Worm (Caenorhabditis elegans) whole organism, midembryonic: Measurements from ENCODE around the gene nhr-167.
"Not testable (repeated sequence)": the region's sequence is repeated elsewhere in the genome, so short reads cannot be mapped to it uniquely, and the experiment has no call there.

Source experiments
- T22C8.4 ChIP-seq: fragments of 200-800 bp; sonication (Bioruptor generic); IDR thresholded peaks from 2 replicates; pipeline ENCODE4 v1.3.6; 2022; ENCODE audit warnings: missing genetic modification characterization, missing compliant biosample characterization
- cog-1 ChIP-seq: sonication (generic microtip); optimal IDR thresholded peaks from 2 replicates; lab custom pipeline; 2016; ENCODE audit warnings: missing genetic modification characterization, missing compliant biosample characterization
- flt-1 ChIP-seq: fragments of 200-800 bp; sonication (Bioruptor generic); IDR thresholded peaks from 2 replicates; pipeline ENCODE4 v1.3.6; 2022; ENCODE audit warnings: missing genetic modification characterization, missing compliant biosample characterization
- klf-2 ChIP-seq: fragments of 200-800 bp; sonication (Bioruptor generic); conservative IDR thresholded peaks from 2 replicates; pipeline ENCODE4 v1.3.6; 2022; ENCODE audit warnings: missing genetic modification reagents, missing genetic modification characterization, missing compliant biosample characterization
- med-1 ChIP-seq: sonication (generic microtip); optimal IDR thresholded peaks from 2 replicates; lab custom pipeline; 2017; ENCODE audit warnings: missing genetic modification characterization, mild to moderate bottlenecking, missing compliant biosample characterization, antibody characterized with exemption, missing genetic modification reagents; ENCODE audit not compliant: insufficient read depth
- ref-1 ChIP-seq: fragments of 200-800 bp; sonication (Bioruptor generic); conservative IDR thresholded peaks from 2 replicates; pipeline ENCODE4 v1.3.6; 2022; ENCODE audit warnings: missing genetic modification reagents, missing genetic modification characterization, missing compliant biosample characterization
- tab-1 ChIP-seq: fragments of 200-800 bp; sonication (Bioruptor generic); IDR thresholded peaks from 2 replicates; pipeline ENCODE4 v1.3.6; 2022; ENCODE audit warnings: missing genetic modification characterization, missing compliant biosample characterization
- ztf-23 ChIP-seq: fragments of 200-800 bp; sonication (Bioruptor generic); IDR thresholded peaks from 2 replicates; pipeline ENCODE4 v1.3.6; 2022; ENCODE audit warnings: missing genetic modification reagents, missing genetic modification characterization, missing compliant biosample characterization
- ztf-29 ChIP-seq: fragments of 200-800 bp; sonication (Bioruptor generic); IDR thresholded peaks from 2 replicates; pipeline ENCODE4 v1.3.6; 2022; ENCODE audit warnings: missing genetic modification reagents, missing genetic modification characterization, missing compliant biosample characterization

nhr-167 gene

ce11 chrX:11962050-11962788, 19.7 kb downstream of the nhr-167 start:
- no peak for TF ChIP-seq cog-1 (tag; lab: Kevin White, UChicago)

DNA sequence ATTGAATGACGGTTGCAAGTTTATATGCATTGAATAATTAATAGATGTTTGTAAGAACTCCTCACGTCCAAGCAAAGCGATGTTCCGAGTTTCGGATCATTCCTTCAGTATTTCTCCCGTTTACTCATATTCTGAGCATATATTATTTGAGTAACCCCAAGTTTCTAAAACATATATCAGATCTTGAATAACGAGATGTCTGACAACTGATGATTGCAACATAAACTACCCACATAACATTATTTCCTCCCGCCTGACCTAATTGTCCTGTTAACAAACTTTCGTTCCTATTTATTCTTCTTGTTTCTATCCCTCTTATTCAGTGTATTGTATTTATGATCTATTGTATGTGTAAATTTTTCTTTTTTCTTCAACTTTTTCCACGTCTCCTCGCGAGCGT, 20.8 kb downstream of the nhr-167 start, which contains the start of gene C49F5.13:
C49F5.13 (plus strand) TSS at position 301 of the 400 bp plus-strand sequence.
- not testable (repeated sequence) for TF ChIP-seq ztf-23 (GFP tag; lab: Robert Waterston, UW); cog-1 (tag; lab: Kevin White, UChicago); ref-1 (GFP tag; lab: Robert Waterston, UW)

DNA sequence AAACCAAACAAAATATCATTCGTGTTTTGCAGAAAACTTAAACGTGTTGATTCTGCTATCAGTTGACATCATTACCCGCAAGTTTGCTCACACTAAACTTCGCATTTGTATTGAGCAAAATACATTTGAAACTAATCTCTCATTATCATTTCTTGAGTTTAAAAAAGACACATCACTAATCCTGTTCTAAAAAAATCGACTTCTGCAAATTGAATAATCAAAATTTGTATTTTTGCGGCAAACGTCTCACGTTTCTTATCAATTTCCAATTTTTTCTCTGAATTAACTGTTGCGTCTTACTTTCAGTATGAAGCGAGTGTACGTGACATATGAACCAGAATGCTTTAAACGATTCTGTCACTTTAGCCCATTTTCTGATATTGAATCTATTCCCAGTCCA, 22.0 kb downstream of the nhr-167 start, which contains the start of gene C49F5.8:
C49F5.8 (plus strand) TSS at position 301 of the 400 bp plus-strand sequence.
- TF ChIP-seq ztf-23 (GFP tag; lab: Robert Waterston, UW) (no peak), ref-1 (GFP tag; lab: Robert Waterston, UW) (no peak), klf-2 (GFP tag; lab: Robert Waterston, UW) (no peak), flt-1 (GFP tag; lab: Robert Waterston, UW) (no peak), cog-1 (tag; lab: Kevin White, UChicago) (no peak), ztf-29 (GFP tag; lab: Robert Waterston, UW) (no peak), T22C8.4 (GFP tag; lab: Robert Waterston, UW) (no peak), tab-1 (GFP tag; lab: Robert Waterston, UW) (no peak), med-1 (GFP tag; lab: Kevin White, UChicago) (no peak)

ce11 chrX:11957246-11957645, 24.6 kb downstream of the nhr-167 start, which contains the start of gene T08D10.5:
T08D10.5 (plus strand) TSS chrX:11957546.
- TF ChIP-seq flt-1 (GFP tag; lab: Robert Waterston, UW) (no peak), med-1 (GFP tag; lab: Kevin White, UChicago) (no peak), ref-1 (GFP tag; lab: Robert Waterston, UW) (no peak), cog-1 (tag; lab: Kevin White, UChicago) (no peak), klf-2 (GFP tag; lab: Robert Waterston, UW) (no peak), tab-1 (GFP tag; lab: Robert Waterston, UW) (no peak), ztf-23 (GFP tag; lab: Robert Waterston, UW) (no peak), ztf-29 (GFP tag; lab: Robert Waterston, UW) (no peak), T22C8.4 (GFP tag; lab: Robert Waterston, UW) (no peak)

DNA sequence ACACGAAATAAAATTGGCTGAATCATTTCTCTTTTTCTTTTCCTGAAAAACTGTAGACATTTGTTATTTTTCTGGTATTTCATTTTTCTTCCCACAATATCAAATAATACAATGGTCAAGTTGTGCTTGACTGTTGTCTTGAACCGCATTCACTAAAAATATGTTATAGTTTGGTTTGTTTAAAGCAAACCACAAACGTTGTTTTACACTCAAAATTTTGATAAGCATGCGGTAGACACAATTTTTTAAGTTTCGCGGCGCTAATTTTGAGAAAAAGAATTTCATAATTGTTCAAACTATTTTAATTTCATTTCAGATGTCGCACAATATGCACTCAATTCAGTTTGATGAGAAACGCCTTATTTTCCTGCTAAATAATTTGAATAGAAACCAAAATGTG, 26.8 kb downstream of the nhr-167 start, which contains the start of gene T08D10.3:
T08D10.3 (plus strand) TSS at position 301 of the 400 bp plus-strand sequence.
- TF ChIP-seq klf-2 (GFP tag; lab: Robert Waterston, UW): no peak
- no peak for TF ChIP-seq flt-1 (GFP tag; lab: Robert Waterston, UW)
- TF ChIP-seq T22C8.4 (GFP tag; lab: Robert Waterston, UW): no peak
- no peak for TF ChIP-seq ztf-29 (GFP tag; lab: Robert Waterston, UW)
- TF ChIP-seq tab-1 (GFP tag; lab: Robert Waterston, UW): no peak
- TF ChIP-seq med-1 (GFP tag; lab: Kevin White, UChicago): no peak
- TF ChIP-seq cog-1 (tag; lab: Kevin White, UChicago): no peak
- no peak for TF ChIP-seq ztf-23 (GFP tag; lab: Robert Waterston, UW)
- TF ChIP-seq ref-1 (GFP tag; lab: Robert Waterston, UW): no peak

DNA sequence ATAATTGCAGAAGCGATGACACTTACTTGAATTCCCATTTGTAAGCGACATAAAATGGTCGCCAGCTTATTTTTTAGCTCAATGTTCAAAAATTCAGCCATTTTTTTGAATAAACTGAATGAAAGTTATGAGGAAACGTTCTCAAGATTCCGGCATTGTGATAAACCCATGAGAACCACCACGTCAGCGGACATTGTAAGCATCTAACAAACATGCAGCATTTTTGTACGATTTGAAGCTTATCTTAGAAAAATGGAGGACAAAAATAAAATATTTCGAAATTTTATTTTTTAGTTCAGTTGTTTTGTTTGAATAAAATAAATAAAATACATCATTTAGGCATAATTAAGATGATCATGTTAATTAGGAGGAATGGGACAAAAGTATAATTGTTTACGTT, 28.7 kb downstream of the nhr-167 start, which contains the start of gene T08D10.4:
T08D10.4 (minus strand) TSS at position 101 of the 400 bp plus-strand sequence.
- no peak for TF ChIP-seq flt-1 (GFP tag; lab: Robert Waterston, UW)
- no peak for TF ChIP-seq ztf-29 (GFP tag; lab: Robert Waterston, UW)
- TF ChIP-seq tab-1 (GFP tag; lab: Robert Waterston, UW): no peak
- TF ChIP-seq ref-1 (GFP tag; lab: Robert Waterston, UW): no peak
- no peak for TF ChIP-seq cog-1 (tag; lab: Kevin White, UChicago)
- TF ChIP-seq ztf-23 (GFP tag; lab: Robert Waterston, UW): no peak
- TF ChIP-seq T22C8.4 (GFP tag; lab: Robert Waterston, UW): no peak
- no peak for TF ChIP-seq klf-2 (GFP tag; lab: Robert Waterston, UW)
- TF ChIP-seq med-1 (GFP tag; lab: Kevin White, UChicago): no peak

ce11 chrX:11952129-11952528, 29.8 kb downstream of the nhr-167 start:
- no peak for TF ChIP-seq ref-1 (GFP tag; lab: Robert Waterston, UW)
- TF ChIP-seq flt-1 (GFP tag; lab: Robert Waterston, UW): no peak
- no peak for TF ChIP-seq cog-1 (tag; lab: Kevin White, UChicago)
- no peak for TF ChIP-seq ztf-23 (GFP tag; lab: Robert Waterston, UW)
- TF ChIP-seq tab-1 (GFP tag; lab: Robert Waterston, UW): no peak
- no peak for TF ChIP-seq med-1 (GFP tag; lab: Kevin White, UChicago)

DNA sequence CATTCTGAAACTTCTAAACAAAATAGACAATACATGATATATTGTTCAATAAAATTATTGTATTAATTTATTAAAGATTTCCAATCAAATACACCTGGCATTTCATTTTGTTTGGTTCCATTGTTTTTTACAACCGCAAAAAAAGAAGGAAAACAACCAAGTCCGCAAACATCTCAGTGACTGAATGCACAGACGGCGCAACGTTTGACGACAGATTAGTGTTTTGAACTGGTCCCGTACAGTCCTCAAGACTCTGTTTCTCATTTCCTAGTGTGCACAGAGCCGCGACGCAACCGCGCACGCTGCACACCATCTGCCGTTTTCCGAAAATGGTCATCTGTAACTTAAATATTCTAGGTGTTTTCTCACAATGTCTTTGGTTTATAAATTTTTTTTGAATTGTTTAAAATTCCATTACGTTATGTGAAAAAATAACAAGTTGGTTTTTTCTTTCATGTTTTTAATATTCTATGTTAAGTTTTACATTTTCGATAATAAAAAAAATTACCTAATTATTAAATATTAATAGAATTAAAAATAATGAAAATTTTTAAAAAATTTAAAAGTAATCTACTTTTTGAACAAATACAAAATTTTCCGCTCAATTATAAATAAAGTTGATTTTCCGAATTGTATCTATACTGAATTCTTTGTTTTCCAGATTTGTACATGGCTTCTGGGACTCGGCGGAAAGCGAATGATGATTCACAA, 33.5 kb downstream of the nhr-167 start, which contains the start of gene lsd-1:
lsd-1 (plus strand) TSS at position 661 of the 711 bp plus-strand sequence.
- TF ChIP-seq ref-1 (GFP tag; lab: Robert Waterston, UW): no peak
